Fruit fly (Drosophila melanogaster): ENCODE results near the gene Fbxl7.

DNA sequence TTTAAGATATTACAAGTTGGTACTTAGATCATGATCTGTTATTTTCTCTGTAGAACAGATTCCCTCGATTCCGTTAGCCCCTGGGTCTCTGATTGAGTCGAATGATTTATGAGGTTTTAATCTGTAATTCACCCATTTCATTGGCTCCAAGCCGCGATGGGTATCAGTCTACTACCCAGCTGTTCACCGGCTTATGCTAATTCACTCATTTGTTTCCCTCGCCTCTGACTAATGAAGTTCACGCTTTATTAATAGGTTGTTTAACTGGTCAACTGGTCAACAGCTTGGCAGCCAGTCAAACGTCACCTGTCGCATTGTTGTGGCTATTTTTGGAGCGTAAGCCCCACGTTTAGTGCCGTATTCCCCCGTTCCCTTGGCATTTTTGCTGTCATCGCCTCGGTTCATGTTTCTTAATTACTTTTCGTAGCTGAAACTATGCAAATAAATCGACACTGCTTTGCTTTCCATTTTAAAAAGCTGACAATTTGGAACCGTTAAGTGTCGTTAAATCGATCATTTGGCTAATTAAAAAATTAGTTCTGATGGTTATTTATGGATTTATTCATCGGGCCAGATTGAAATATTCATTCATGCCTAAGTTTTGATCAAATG, 47.8 kb upstream of the Fbxl7 start:
- TF ChIP-seq dac (GFP tag; optimal IDR thresholded peaks at IDR 0.05) (no peak), CG9139 (GFP tag; optimal IDR thresholded peaks at IDR 0.05) (no peak), Gug (GFP tag; IDR thresholded peaks at IDR 0.05) (no peak), dsx (GFP tag; optimal IDR thresholded peaks at IDR 0.05; ENCODE audit: poor library complexity, severe bottlenecking) (no peak), Eip93F (GFP tag; optimal IDR thresholded peaks at IDR 0.05) (no peak), cyc (GFP tag; optimal IDR thresholded peaks at IDR 0.05) (no peak), OdsH (GFP tag; optimal IDR thresholded peaks at IDR 0.05) (no peak)
